Fruit fly (Drosophila melanogaster): Measurements from ENCODE around the gene CG43815.

Gene CG43815

DNA sequence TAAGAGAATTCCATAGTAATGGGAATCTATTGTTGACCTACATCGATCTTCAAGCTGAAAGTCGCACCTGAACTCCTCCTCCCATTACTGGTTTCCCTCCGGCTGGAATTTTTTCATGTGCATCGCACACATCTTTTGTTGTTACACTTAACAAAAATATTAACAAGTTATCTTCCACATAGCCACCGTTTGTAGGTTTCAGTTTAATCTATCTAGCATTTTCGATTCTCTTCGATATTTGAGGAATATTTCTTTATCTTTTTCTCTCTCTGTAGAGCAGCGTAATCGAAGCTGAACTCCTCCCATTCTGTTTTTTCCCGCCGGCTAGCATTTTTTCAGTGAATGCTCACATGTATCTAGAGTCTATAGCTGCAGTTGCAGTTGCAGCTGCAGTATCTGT is 48.8 kb downstream of the CG43815 start:
- TF ChIP-seq CG12768 (GFP tag; optimal IDR thresholded peaks at IDR 0.05) (no peak), CG5204 (GFP tag; optimal IDR thresholded peaks at IDR 0.05) (no peak), kay (GFP tag; ENCODE audit: borderline replicate concordance) (no peak), CG14711 (tag; optimal IDR thresholded peaks at IDR 0.05) (no peak), bab1 (GFP tag; optimal IDR thresholded peaks at IDR 0.05) (no peak), CG7101 (tag; optimal IDR thresholded peaks at IDR 0.05) (no peak), CG11617 (GFP tag; optimal IDR thresholded peaks at IDR 0.05) (no peak), Crg-1 (GFP tag; optimal IDR thresholded peaks at IDR 0.05) (no peak), CG1620 (GFP tag; optimal IDR thresholded peaks at IDR 0.05) (no peak), Mnt (GFP tag; optimal IDR thresholded peaks at IDR 0.05) (no peak), CG7045 (GFP tag; optimal IDR thresholded peaks at IDR 0.05) (no peak), Hr96 (GFP tag; optimal IDR thresholded peaks at IDR 0.05) (no peak), cic (GFP tag; optimal IDR thresholded peaks at IDR 0.05) (no peak), toe (GFP tag; optimal IDR thresholded peaks at IDR 0.05) (no peak), Clk (GFP tag; optimal IDR thresholded peaks at IDR 0.05) (no peak), cnc (optimal IDR thresholded peaks at IDR 0.05) (no peak), CG33017 (tag; optimal IDR thresholded peaks at IDR 0.05) (no peak), pad (GFP tag; optimal IDR thresholded peaks at IDR 0.05) (no peak), tj (GFP tag; optimal IDR thresholded peaks at IDR 0.05) (no peak)

Measured in whole organism, adult.